Worm (Caenorhabditis elegans) whole organism, L1 larva: ENCODE data around the gene msd-4.

Experiments used
- C04F5.9 ChIP-seq: sonication (generic microtip); optimal IDR thresholded peaks from 2 replicates; lab custom pipeline; 2016; ENCODE audit warnings: missing genetic modification characterization, missing compliant biosample characterization
- C16A3.4 ChIP-seq: fragments of 150-350 bp; optimal IDR thresholded peaks from 2 replicates; lab custom pipeline; 2014; ENCODE audit warnings: missing biosample characterization, missing genetic modification characterization
- C34B4.2 ChIP-seq: sonication (generic microtip); optimal IDR thresholded peaks from 2 replicates; lab custom pipeline; 2017; ENCODE audit warnings: mild to moderate bottlenecking, missing genetic modification characterization, missing compliant biosample characterization
- aha-1 ChIP-seq: fragments of 150-350 bp; optimal IDR thresholded peaks from 2 replicates; lab custom pipeline; 2014; ENCODE audit warnings: missing biosample characterization, missing genetic modification characterization
- alr-1 ChIP-seq: fragments of 200-800 bp; sonication (Bioruptor generic); optimal IDR thresholded peaks from 2 replicates; lab custom pipeline; 2018; ENCODE audit warnings: borderline replicate concordance, mild to moderate bottlenecking, missing genetic modification characterization, missing compliant biosample characterization
- aly-2 ChIP-seq: fragments of 150-350 bp; optimal IDR thresholded peaks from 2 replicates; lab custom pipeline; 2014; ENCODE audit warnings: missing biosample characterization, missing genetic modification characterization
- ama-1 ChIP-seq: fragments of 150-350 bp; optimal IDR thresholded peaks from 2 replicates; lab custom pipeline; 2014
- ceh-8 ChIP-seq: fragments of 200-800 bp; sonication (Bioruptor generic); optimal IDR thresholded peaks from 2 replicates; lab custom pipeline; 2018; ENCODE audit warnings: mild to moderate bottlenecking, missing genetic modification characterization, moderate library complexity, missing compliant biosample characterization
- ceh-82 ChIP-seq, 3 experiments: fragments of 150-350 bp in 1 of 3; sonication (generic microtip) in 2 of 3; optimal IDR thresholded peaks; 2 replicates each; lab custom pipeline; 2014 to 2017; ENCODE audit warnings: missing biosample characterization in 3 of 3, missing genetic modification characterization in 3 of 3
- ceh-90 ChIP-seq: sonication (generic microtip); optimal IDR thresholded peaks from 2 replicates; lab custom pipeline; 2016; ENCODE audit warnings: missing genetic modification characterization, missing compliant biosample characterization
- dpl-1 ChIP-seq, 3 experiments: fragments of 150-350 bp in 2 of 3; sonication (generic microtip) in 1 of 3; optimal IDR thresholded peaks; 2 replicates each; lab custom pipeline; 2014 to 2017; ENCODE audit warnings: missing biosample characterization in 3 of 3, missing genetic modification characterization in 3 of 3, missing genetic modification reagents in 3 of 3
- dsc-1 ChIP-seq: sonication (generic microtip); optimal IDR thresholded peaks from 2 replicates; lab custom pipeline; 2016; ENCODE audit warnings: mild to moderate bottlenecking, missing genetic modification characterization, missing compliant biosample characterization
- efl-1 ChIP-seq, 4 experiments: fragments of 150-350 bp; optimal IDR thresholded peaks in 3 of 4; peaks in 1 of 4; 1 replicate in 1 of 4; 2 replicates in 3 of 4; lab custom pipeline; 2014; ENCODE audit warnings: missing biosample characterization in 2 of 4, missing genetic modification characterization in 2 of 4, missing genetic modification reagents in 2 of 4
- egl-13 ChIP-seq: sonication (generic microtip); optimal IDR thresholded peaks from 2 replicates; lab custom pipeline; 2016; ENCODE audit warnings: missing genotype, missing genetic modification reagents, missing genetic modification characterization, missing compliant biosample characterization
- ets-5 ChIP-seq: fragments of 200-800 bp; sonication (Bioruptor generic); IDR thresholded peaks from 2 replicates; pipeline ENCODE4 v1.3.6; 2022; ENCODE audit warnings: missing genetic modification characterization, missing compliant biosample characterization
- fkh-10 ChIP-seq: sonication (generic microtip); optimal IDR thresholded peaks from 2 replicates; lab custom pipeline; 2017; ENCODE audit warnings: missing biosample characterization, missing genetic modification reagents, missing genetic modification characterization
- fkh-8 ChIP-seq: sonication (generic microtip); optimal IDR thresholded peaks from 2 replicates; lab custom pipeline; 2016; ENCODE audit warnings: mild to moderate bottlenecking, missing genetic modification characterization, missing compliant biosample characterization
- hlh-4 ChIP-seq: sonication (generic microtip); optimal IDR thresholded peaks from 2 replicates; lab custom pipeline; 2016; ENCODE audit warnings: mild to moderate bottlenecking, missing genetic modification characterization, missing compliant biosample characterization
- irx-1 ChIP-seq: sonication (generic microtip); optimal IDR thresholded peaks from 2 replicates; lab custom pipeline; 2016; ENCODE audit warnings: missing genetic modification characterization, missing compliant biosample characterization
- isw-1 ChIP-seq: fragments of 200-800 bp; sonication (Bioruptor generic); IDR thresholded peaks from 2 replicates; pipeline ENCODE4 v1.3.6; 2022; ENCODE audit warnings: missing genetic modification characterization, missing compliant biosample characterization
- lin-13 ChIP-seq: fragments of 150-350 bp; optimal IDR thresholded peaks from 2 replicates; lab custom pipeline; 2014; ENCODE audit warnings: missing biosample characterization, missing genetic modification reagents, missing genetic modification characterization
- lin-14 ChIP-seq: fragments of 200-800 bp; sonication (Bioruptor generic); optimal IDR thresholded peaks from 2 replicates; lab custom pipeline; 2018; ENCODE audit warnings: mild to moderate bottlenecking, missing genetic modification characterization, moderate library complexity, missing compliant biosample characterization
- lin-35 ChIP-seq, 2 experiments: fragments of 150-350 bp; optimal IDR thresholded peaks; 2 replicates each; lab custom pipeline; 2014; ENCODE audit warnings: missing biosample characterization in 2 of 2, missing genetic modification characterization in 2 of 2, missing genetic modification reagents in 2 of 2
- lin-39 ChIP-seq: fragments of 150-350 bp; optimal IDR thresholded peaks from 2 replicates; lab custom pipeline; 2014; ENCODE audit warnings: missing biosample characterization, missing genetic modification reagents, missing genetic modification characterization
- lir-3 ChIP-seq: sonication (generic microtip); optimal IDR thresholded peaks from 2 replicates; lab custom pipeline; 2016; ENCODE audit warnings: mild to moderate bottlenecking, missing genetic modification characterization, moderate library complexity, missing compliant biosample characterization; ENCODE audit not compliant: poor library complexity
- lsy-2 ChIP-seq, 2 experiments: fragments of 150-350 bp; optimal IDR thresholded peaks; 2 replicates each; lab custom pipeline; 2014; ENCODE audit warnings: missing biosample characterization in 2 of 2, missing genetic modification characterization in 2 of 2
- mdl-1 ChIP-seq, 2 experiments: fragments of 150-350 bp; optimal IDR thresholded peaks; 2 replicates each; lab custom pipeline; 2014 to 2017; ENCODE audit warnings: missing biosample characterization in 2 of 2, missing genetic modification characterization in 2 of 2, inconsistent platforms in 1 of 2
- mef-2 ChIP-seq: fragments of 150-350 bp; optimal IDR thresholded peaks from 2 replicates; lab custom pipeline; 2014; ENCODE audit warnings: missing biosample characterization, missing genetic modification characterization
- nhr-11 ChIP-seq: fragments of 150-350 bp; optimal IDR thresholded peaks from 2 replicates; lab custom pipeline; 2014; ENCODE audit warnings: missing biosample characterization, missing genetic modification characterization
- nhr-12 ChIP-seq: sonication (generic microtip); optimal IDR thresholded peaks from 2 replicates; lab custom pipeline; 2017; ENCODE audit warnings: missing biosample characterization, missing genetic modification characterization
- nhr-19 ChIP-seq: fragments of 200-800 bp; sonication (Bioruptor generic); conservative IDR thresholded peaks from 2 replicates; pipeline ENCODE4 v1.3.6; 2022; ENCODE audit warnings: missing genetic modification characterization, missing compliant biosample characterization
- nhr-237 ChIP-seq: fragments of 150-350 bp; optimal IDR thresholded peaks from 2 replicates; lab custom pipeline; 2014; ENCODE audit warnings: missing biosample characterization, missing genetic modification characterization
- nhr-47 ChIP-seq: sonication (generic microtip); optimal IDR thresholded peaks from 2 replicates; lab custom pipeline; 2016; ENCODE audit warnings: mild to moderate bottlenecking, missing genetic modification characterization, moderate library complexity, missing compliant biosample characterization
- nhr-71 ChIP-seq: sonication (generic microtip); optimal IDR thresholded peaks from 2 replicates; lab custom pipeline; 2016; ENCODE audit warnings: mild to moderate bottlenecking, missing genetic modification characterization, moderate library complexity, missing compliant biosample characterization
- nhr-84 ChIP-seq: sonication (generic microtip); optimal IDR thresholded peaks from 2 replicates; lab custom pipeline; 2017; ENCODE audit warnings: missing biosample characterization, missing genetic modification characterization
- nhr-90 ChIP-seq: sonication (generic microtip); optimal IDR thresholded peaks from 2 replicates; lab custom pipeline; 2016; ENCODE audit warnings: mild to moderate bottlenecking, missing genetic modification characterization, missing compliant biosample characterization; ENCODE audit not compliant: poor library complexity
- pag-3 ChIP-seq: sonication (generic microtip); optimal IDR thresholded peaks from 2 replicates; lab custom pipeline; 2017; ENCODE audit warnings: missing genetic modification characterization, mild to moderate bottlenecking, missing compliant biosample characterization, antibody characterized with exemption, borderline replicate concordance; ENCODE audit not compliant: insufficient read depth
- pqm-1 ChIP-seq: sonication (generic microtip); optimal IDR thresholded peaks from 3 replicates; lab custom pipeline; 2017; ENCODE audit warnings: missing biosample characterization, missing genetic modification characterization
- rnt-1 ChIP-seq: sonication (generic microtip); optimal IDR thresholded peaks from 2 replicates; lab custom pipeline; 2016; ENCODE audit warnings: mild to moderate bottlenecking, missing genetic modification characterization, moderate library complexity, missing compliant biosample characterization
- sox-4 ChIP-seq: sonication (generic microtip); optimal IDR thresholded peaks from 2 replicates; lab custom pipeline; 2016; ENCODE audit warnings: missing genetic modification characterization, missing compliant biosample characterization
- swsn-7 ChIP-seq: sonication (generic microtip); optimal IDR thresholded peaks from 2 replicates; lab custom pipeline; 2016; ENCODE audit warnings: missing genetic modification characterization, missing compliant biosample characterization
- tbx-2 ChIP-seq: sonication (generic microtip); optimal IDR thresholded peaks from 2 replicates; lab custom pipeline; 2016; ENCODE audit warnings: missing genetic modification characterization, missing compliant biosample characterization
- unc-130 ChIP-seq: fragments of 150-350 bp; optimal IDR thresholded peaks from 2 replicates; lab custom pipeline; 2017; ENCODE audit warnings: missing biosample characterization, missing genetic modification characterization, inconsistent platforms
- unc-62 ChIP-seq: fragments of 150-350 bp; optimal IDR thresholded peaks from 2 replicates; lab custom pipeline; 2014; ENCODE audit warnings: missing biosample characterization, missing genetic modification reagents, missing genetic modification characterization
- unc-98 ChIP-seq: fragments of 200-800 bp; sonication (Bioruptor generic); IDR thresholded peaks from 2 replicates; pipeline ENCODE4 v1.3.6; 2022; ENCODE audit warnings: missing genetic modification characterization, missing compliant biosample characterization
- zag-1 ChIP-seq: fragments of 150-350 bp; optimal IDR thresholded peaks from 2 replicates; lab custom pipeline; 2014; ENCODE audit warnings: missing biosample characterization, missing genetic modification characterization
- ztf-4 ChIP-seq: fragments of 150-350 bp; optimal IDR thresholded peaks from 2 replicates; lab custom pipeline; 2014; ENCODE audit warnings: missing biosample characterization, missing genetic modification characterization

Gene msd-4

DNA sequence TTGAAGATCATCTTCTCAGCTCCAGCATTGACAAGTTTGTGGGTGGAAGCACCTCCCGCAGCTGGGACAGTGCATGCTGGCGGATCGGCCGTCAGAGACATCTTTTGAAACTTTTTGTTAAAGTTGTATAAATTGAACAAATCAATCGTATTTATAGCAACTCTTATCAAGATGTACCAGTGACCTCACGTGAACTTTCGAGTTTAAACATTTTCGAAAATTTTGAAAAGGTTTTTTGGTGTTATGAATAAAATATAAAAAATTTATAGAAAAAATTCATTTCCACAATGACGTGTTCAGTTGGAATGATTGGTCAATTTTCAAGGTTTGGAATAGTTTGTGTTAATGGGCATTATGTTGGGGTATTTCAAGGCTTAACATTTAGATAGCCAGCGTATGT, at the start of gene msd-4, which contains the start of gene C35D10.3:
msd-4 (minus strand) TSS at position 101 of the 400 bp plus-strand sequence.
C35D10.3 (plus strand) TSS at position 279 of the 400 bp plus-strand sequence.
- TF ChIP-seq fkh-8 (tag; lab: Kevin White, UChicago): no peak
- no peak for TF ChIP-seq efl-1 (optimal IDR thresholded peaks at IDR 0.05; lab: Kevin White, UChicago)
- no peak for TF ChIP-seq efl-1 (GFP tag; optimal IDR thresholded peaks at IDR 0.05 in 1 of 2; lab: Kevin White, UChicago)
- TF ChIP-seq mef-2: no peak
- no peak for TF ChIP-seq ztf-4 (tag; lab: Kevin White, UChicago)
- no peak for TF ChIP-seq ceh-8 (GFP tag; lab: Kevin White, UChicago)
- TF ChIP-seq nhr-237 (tag; lab: Kevin White, UChicago): no peak
- TF ChIP-seq isw-1 (GFP tag; lab: Robert Waterston, UW): no peak
- no peak for TF ChIP-seq swsn-7 (tag; lab: Kevin White, UChicago)
- no peak for TF ChIP-seq C34B4.2 (tag; lab: Kevin White, UChicago)
- TF ChIP-seq sox-4 (tag; lab: Kevin White, UChicago): no peak
- TF ChIP-seq hlh-4 (tag; lab: Kevin White, UChicago): no peak
- no peak for TF ChIP-seq tbx-2 (tag; lab: Kevin White, UChicago)
- no peak for TF ChIP-seq dsc-1 (tag; lab: Kevin White, UChicago)
- TF ChIP-seq ets-5: no peak
- no peak for TF ChIP-seq unc-130 (tag; lab: Kevin White, UChicago)

DNA sequence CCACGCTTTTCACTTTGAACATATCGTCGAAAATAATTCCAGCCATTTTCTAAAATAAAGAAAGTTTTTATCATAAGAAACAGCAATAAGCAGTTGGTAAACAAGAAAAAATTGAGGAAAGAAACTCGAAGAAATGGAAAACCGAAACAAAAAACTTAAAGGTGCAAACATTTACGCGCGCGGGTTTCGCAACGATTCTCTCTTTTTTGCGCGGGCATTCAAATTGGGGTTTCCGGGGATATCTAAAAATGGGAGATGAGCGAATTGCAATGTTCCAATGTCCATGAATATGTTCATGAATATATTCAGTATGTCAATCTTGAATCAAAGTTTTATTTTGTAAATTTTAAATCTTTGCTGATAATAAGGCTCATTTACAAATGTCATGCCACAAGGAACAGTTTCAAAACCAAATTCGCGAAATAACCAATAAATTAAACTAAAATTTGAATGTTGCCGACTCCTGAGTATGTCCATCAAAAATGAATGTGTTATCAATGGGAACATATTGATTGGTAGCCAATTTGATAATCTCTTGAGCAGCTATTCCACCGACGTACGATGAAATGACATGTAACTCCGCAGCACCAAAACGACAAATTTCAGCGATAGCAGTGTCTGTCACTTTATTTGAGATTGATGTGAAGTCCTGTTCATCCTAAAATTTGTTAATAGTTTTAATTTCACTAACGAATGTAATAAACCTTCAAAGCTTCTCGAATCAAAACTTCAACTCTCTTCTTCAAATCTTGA, 49.6 kb upstream of the msd-4 start, which contains the start of gene rpb-8:
rpb-8 (minus strand) TSS at position 49 of the 753 bp plus-strand sequence.
- no peak for TF ChIP-seq dsc-1 (tag; lab: Kevin White, UChicago)
- no peak for TF ChIP-seq fkh-10 (GFP tag; lab: Kevin White, UChicago)
- peak; percentile 32 for TF ChIP-seq fkh-8 (tag; lab: Kevin White, UChicago)
- peak; percentile 3 for TF ChIP-seq irx-1 (tag; lab: Kevin White, UChicago)
- no peak for TF ChIP-seq ama-1 (lab: Kevin White, UChicago)
- peak; percentile 38 for TF ChIP-seq lin-13 (GFP tag; lab: Kevin White, UChicago)
- TF ChIP-seq unc-98 (GFP tag; lab: Robert Waterston, UW): no peak
- peak; percentile 56 to 80 for TF ChIP-seq lsy-2 (tag; optimal IDR thresholded peaks at IDR 0.05; lab: Kevin White, UChicago)
- peak; percentile 17 for TF ChIP-seq nhr-90 (tag; lab: Kevin White, UChicago)
- no peak for TF ChIP-seq unc-62
- TF ChIP-seq nhr-237 (tag; lab: Kevin White, UChicago): no peak
- TF ChIP-seq swsn-7 (tag; lab: Kevin White, UChicago): peak; percentile 29
- TF ChIP-seq nhr-84 (tag; lab: Kevin White, UChicago): no peak
- no peak for TF ChIP-seq C34B4.2 (tag; lab: Kevin White, UChicago)
- TF ChIP-seq rnt-1 (tag; lab: Kevin White, UChicago): peak; percentile 74
- TF ChIP-seq ztf-4 (tag; lab: Kevin White, UChicago): peak; percentile 7
- peak; percentile 35 for TF ChIP-seq nhr-19
- peak in 1 of 2 experiments; percentile 20 for TF ChIP-seq mdl-1 (tag; optimal IDR thresholded peaks at IDR 0.05; lab: Kevin White, UChicago)
- peak; percentile 2; the same call in 1 of the 2 replicates for TF ChIP-seq isw-1 (GFP tag; lab: Robert Waterston, UW)
- no peak for TF ChIP-seq pqm-1
- TF ChIP-seq lin-35 (GFP tag; optimal IDR thresholded peaks at IDR 0.05; lab: Kevin White, UChicago): peak; percentile 94 to 96
- no peak for TF ChIP-seq pag-3
- no peak for TF ChIP-seq lin-14
- TF ChIP-seq nhr-47 (tag; lab: Kevin White, UChicago): peak; percentile 52
- peak; percentile 37 for TF ChIP-seq lir-3 (tag; lab: Kevin White, UChicago)
- TF ChIP-seq nhr-71 (tag; lab: Kevin White, UChicago): peak; percentile 49
- peak; percentile 69 for TF ChIP-seq C16A3.4 (tag; lab: Kevin White, UChicago)
- peak; percentile 87 to 93 for TF ChIP-seq efl-1 (optimal IDR thresholded peaks at IDR 0.05; lab: Kevin White, UChicago)
- peak; percentile 93 to 99 for TF ChIP-seq efl-1 (GFP tag; optimal IDR thresholded peaks at IDR 0.05 in 1 of 2; lab: Kevin White, UChicago)
- no peak for TF ChIP-seq alr-1
- TF ChIP-seq aha-1 (tag; lab: Kevin White, UChicago): no peak
- TF ChIP-seq zag-1 (tag; lab: Kevin White, UChicago): no peak
- peak; percentile 27 for TF ChIP-seq ceh-90 (tag; lab: Kevin White, UChicago)
- TF ChIP-seq aly-2 (tag; lab: Kevin White, UChicago): no peak
- no peak for TF ChIP-seq nhr-11 (tag; lab: Kevin White, UChicago)
- no peak for TF ChIP-seq C04F5.9
- no peak for TF ChIP-seq egl-13 (tag; lab: Kevin White, UChicago)
- TF ChIP-seq lin-39 (tag; lab: Kevin White, UChicago): no peak
- no peak for TF ChIP-seq nhr-12 (tag; lab: Kevin White, UChicago)
- TF ChIP-seq dpl-1 (GFP tag; optimal IDR thresholded peaks at IDR 0.05; lab: Kevin White, UChicago): peak; percentile 90 to 95 (median 90)
- TF ChIP-seq ceh-82 (tag; optimal IDR thresholded peaks at IDR 0.05; lab: Kevin White, UChicago): peak in 2 of 3 experiments; percentile 28 to 71
- no peak for TF ChIP-seq mef-2
